Worm (Caenorhabditis elegans): ENCODE measurements around the gene T10H4.4.

The T10H4.4 gene

ce11 chrV:15318638-15319037 lies 46.5 kb upstream of the T10H4.4 start, which contains the start of gene nhr-291 (continued):
- TF ChIP-seq dve-1 (tag; optimal IDR thresholded peaks at IDR 0.05; ENCODE audit: insufficient read depth) = peak; percentile 80
- TF ChIP-seq ceh-44 (GFP tag; IDR thresholded peaks at IDR 0.05) = no peak
- no peak for TF ChIP-seq daf-8 (GFP tag; IDR thresholded peaks at IDR 0.05)
- peak; percentile 31 for TF ChIP-seq nhr-10 (tag; optimal IDR thresholded peaks at IDR 0.05)
- no peak for TF ChIP-seq zfp-2 (tag; optimal IDR thresholded peaks at IDR 0.05)
- no peak for TF ChIP-seq cey-2 (tag; optimal IDR thresholded peaks at IDR 0.05; ENCODE audit: borderline replicate concordance, insufficient read depth)
- no peak for TF ChIP-seq vab-7 (GFP tag; IDR thresholded peaks at IDR 0.05)
- TF ChIP-seq nhr-111 (GFP tag; optimal IDR thresholded peaks at IDR 0.05) = no peak
- TF ChIP-seq zip-2 (tag; optimal IDR thresholded peaks at IDR 0.05) = no peak
- no peak for TF ChIP-seq ama-1 (optimal IDR thresholded peaks at IDR 0.05)
- no peak for TF ChIP-seq madf-5 (GFP tag; IDR thresholded peaks at IDR 0.05)
- peak; percentile 77 for TF ChIP-seq hlh-11 (tag; optimal IDR thresholded peaks at IDR 0.05)
- no peak for TF ChIP-seq dmd-9 (GFP tag; IDR thresholded peaks at IDR 0.05)
- no peak for TF ChIP-seq pha-4 (GFP tag; IDR thresholded peaks at IDR 0.05)
- TF ChIP-seq pha-4 (tag; optimal IDR thresholded peaks at IDR 0.05) = no peak
- no peak for TF ChIP-seq fkh-10 (GFP tag; optimal IDR thresholded peaks at IDR 0.05)
- no peak for TF ChIP-seq nhr-76 (tag; optimal IDR thresholded peaks at IDR 0.05)
- TF ChIP-seq F37D6.2 (tag; optimal IDR thresholded peaks at IDR 0.05) = no peak
- TF ChIP-seq unc-62 (GFP tag; optimal IDR thresholded peaks at IDR 0.05 in 1 of 2) = no peak
- TF ChIP-seq unc-62 (tag; optimal IDR thresholded peaks at IDR 0.05) = no peak
- peak; percentile 85 for TF ChIP-seq lin-1 (GFP tag; IDR thresholded peaks at IDR 0.05)
- TF ChIP-seq lir-3 (tag; optimal IDR thresholded peaks at IDR 0.05) = no peak
- no peak for TF ChIP-seq F10B5.3 (tag; optimal IDR thresholded peaks at IDR 0.05)
- TF ChIP-seq F44E2.7 (GFP tag; IDR thresholded peaks at IDR 0.05) = no peak
- peak; percentile 96 for TF ChIP-seq nhr-28 (tag; optimal IDR thresholded peaks at IDR 0.05)
- peak; percentile 97 for TF ChIP-seq dmd-6 (GFP tag; IDR thresholded peaks at IDR 0.05)
- no peak for TF ChIP-seq mxl-3 (GFP tag; optimal IDR thresholded peaks at IDR 0.05)

ce11 chrV:15315827-15316527 lies 43.8 kb upstream of the T10H4.4 start, which contains the start of the genes srt-22 and nhr-246:
Gene srt-22, minus strand, starts transcription at chrV:15315927.
Gene nhr-246, plus strand, starts transcription at chrV:15316477.
- TF ChIP-seq daf-16 (GFP tag; optimal IDR thresholded peaks at IDR 0.05) (no peak), daf-16 (tag; optimal IDR thresholded peaks at IDR 0.05) (peak; percentile 90), zfp-3 (GFP tag; conservative IDR thresholded peaks at IDR 0.05) (no peak)

- TF ChIP-seq unc-62 (GFP tag; optimal IDR thresholded peaks at IDR 0.05 in 1 of 2) = peak in 1 of 2 experiments; percentile 81
- no peak for TF ChIP-seq unc-62 (tag; optimal IDR thresholded peaks at IDR 0.05)
- no peak for TF ChIP-seq nhr-25 (tag; optimal IDR thresholded peaks at IDR 0.05; ENCODE audit: borderline replicate concordance, insufficient read depth)
- no peak for TF ChIP-seq zip-11 (GFP tag; IDR thresholded peaks at IDR 0.05)
- peak; percentile 69 for TF ChIP-seq aha-1 (tag)
- no peak for TF ChIP-seq set-16 (GFP tag; IDR thresholded peaks at IDR 0.05)
- no peak for TF ChIP-seq lir-3 (tag; optimal IDR thresholded peaks at IDR 0.05)
Observed at ce11 chrV:15313529-15313928, 41.4 kb upstream of the T10H4.4 start.

DNA sequence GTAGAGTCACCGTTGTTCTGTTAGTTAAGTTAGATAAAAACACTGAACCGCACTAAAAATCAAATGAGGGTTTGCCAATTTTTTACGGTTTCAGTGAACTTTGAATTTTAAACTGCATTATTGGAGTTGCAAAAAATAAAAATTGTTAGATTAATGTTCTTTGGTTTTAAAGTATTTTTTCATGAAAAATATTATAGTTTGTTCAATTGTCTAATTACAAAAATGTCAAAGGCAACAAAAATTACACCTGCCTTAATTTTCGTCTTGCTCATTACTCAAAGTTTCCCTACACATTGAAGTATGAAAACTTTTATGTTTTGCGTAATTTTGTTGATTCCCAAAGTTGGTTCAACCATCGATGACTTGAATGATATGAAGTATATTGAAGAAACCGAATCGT lies 38.6 kb upstream of the T10H4.4 start, which contains the start of gene irld-62:
TSS of gene irld-62 (plus strand) at position 301 of the 400 bp plus-strand sequence.
- TF ChIP-seq tra-1 (GFP tag; IDR thresholded peaks at IDR 0.05) (no peak), unc-39 (tag; optimal IDR thresholded peaks at IDR 0.05) (no peak), daf-8 (GFP tag; IDR thresholded peaks at IDR 0.05) (no peak), nhr-28 (tag; optimal IDR thresholded peaks at IDR 0.05) (no peak), nhr-11 (tag; optimal IDR thresholded peaks at IDR 0.05) (no peak), pqm-1 (tag; optimal IDR thresholded peaks at IDR 0.05) (no peak), lsy-2 (tag; optimal IDR thresholded peaks at IDR 0.05) (no peak), ztf-11 (tag; optimal IDR thresholded peaks at IDR 0.05) (no peak), F26F4.8 (GFP tag; conservative IDR thresholded peaks at IDR 0.05) (no peak), dpl-1 (GFP tag; optimal IDR thresholded peaks at IDR 0.05) (no peak), T26A8.4 (GFP tag; IDR thresholded peaks at IDR 0.05) (no peak), ces-1 (GFP tag; optimal IDR thresholded peaks at IDR 0.05) (no peak), nhr-10 (tag; optimal IDR thresholded peaks at IDR 0.05) (no peak), rbr-2 (tag; optimal IDR thresholded peaks at IDR 0.05) (no peak), ctbp-1 (GFP tag; IDR thresholded peaks at IDR 0.05) (no peak)
